Fruit fly (Drosophila melanogaster) whole organism, wandering third instar larva: ENCODE results near the gene Pxd.

Source experiments
- Abd-B ChIP-seq: fragments of >200 bp; optimal IDR thresholded peaks from 2 replicates; lab custom pipeline; 2017; ENCODE audit warnings: missing biosample characterization, missing genetic modification characterization
- CG32264 ChIP-seq: fragments of 200-800 bp; sonication (Bioruptor generic); optimal IDR thresholded peaks from 2 replicates; lab custom pipeline; 2016; ENCODE audit warnings: missing biosample characterization, missing genetic modification characterization
- CG9705 ChIP-seq: fragments of 200-800 bp; sonication (Bioruptor generic); optimal IDR thresholded peaks from 2 replicates; lab custom pipeline; 2018; ENCODE audit warnings: missing biosample characterization, mild to moderate bottlenecking, missing genetic modification characterization
- CrebA ChIP-seq: fragments of 200-800 bp; sonication (Bioruptor generic); optimal IDR thresholded peaks from 2 replicates; lab custom pipeline; 2016; ENCODE audit warnings: missing biosample characterization, mild to moderate bottlenecking, missing genetic modification characterization, borderline replicate concordance
- Dfd ChIP-seq: fragments of >200 bp; optimal IDR thresholded peaks from 2 replicates; lab custom pipeline; 2017; ENCODE audit warnings: missing biosample characterization, missing genetic modification characterization
- Dif ChIP-seq: fragments of 200-275, 200-300 bp; sonication (Bioruptor generic); optimal IDR thresholded peaks from 2 replicates; lab custom pipeline; 2018; ENCODE audit warnings: missing biosample characterization, missing genetic modification characterization; ENCODE audit not compliant: partially characterized antibody
- GATAd ChIP-seq: sonication (Bioruptor generic); optimal IDR thresholded peaks from 2 replicates; lab custom pipeline; 2016; ENCODE audit warnings: missing biosample characterization, missing genetic modification characterization
- HLH106 ChIP-seq: fragments of 200-800 bp; optimal IDR thresholded peaks from 3 replicates; lab custom pipeline; 2019; ENCODE audit warnings: missing biosample characterization, mild to moderate bottlenecking, missing genetic modification characterization, moderate library complexity
- Hnf4 ChIP-seq: fragments of 200-800 bp; sonication (Bioruptor generic); optimal IDR thresholded peaks from 2 replicates; lab custom pipeline; 2016; ENCODE audit warnings: missing biosample characterization, mild to moderate bottlenecking, missing genetic modification characterization
- Hr78 ChIP-seq: fragments of >200 bp; optimal IDR thresholded peaks from 2 replicates; lab custom pipeline; 2017; ENCODE audit warnings: missing biosample characterization, missing genetic modification characterization
- Hr83 ChIP-seq: fragments of 200-300 bp; sonication (Bioruptor generic); optimal IDR thresholded peaks from 2 replicates; lab custom pipeline; 2016; ENCODE audit warnings: missing biosample characterization, mild to moderate bottlenecking, missing genetic modification characterization, moderate library complexity; ENCODE audit not compliant: poor library complexity, severe bottlenecking
- Jra ChIP-seq: sonication (Bioruptor generic); optimal IDR thresholded peaks from 2 replicates; lab custom pipeline; 2016; ENCODE audit warnings: missing biosample characterization, missing genetic modification characterization
- Mio ChIP-seq: sonication (Bioruptor generic); optimal IDR thresholded peaks from 2 replicates; lab custom pipeline; 2016; ENCODE audit warnings: missing biosample characterization, missing genetic modification characterization
- Myc ChIP-seq: fragments of >200 bp; optimal IDR thresholded peaks from 2 replicates; lab custom pipeline; 2017
- N ChIP-seq: fragments of >200 bp; optimal IDR thresholded peaks from 2 replicates; lab custom pipeline; 2018; ENCODE audit warnings: missing biosample characterization, missing external identifiers, missing genetic modification characterization
- OdsH ChIP-seq: fragments of 200-800 bp; sonication (Bioruptor generic); optimal IDR thresholded peaks from 2 replicates; lab custom pipeline; 2016; ENCODE audit warnings: missing biosample characterization, mild to moderate bottlenecking, missing genetic modification characterization
- Rel ChIP-seq, 2 experiments: fragments of 200-800 bp; sonication (Bioruptor generic) in 1 of 2; optimal IDR thresholded peaks; 2 replicates in 1 of 2; 3 replicates in 1 of 2; lab custom pipeline; 2016 to 2019; ENCODE audit warnings: mild to moderate bottlenecking in 2 of 2, missing biosample characterization in 2 of 2, missing genetic modification characterization in 2 of 2, moderate library complexity in 1 of 2
- Sp1 ChIP-seq: fragments of 200-800 bp; sonication (Bioruptor generic); optimal IDR thresholded peaks from 3 replicates; lab custom pipeline; 2019; ENCODE audit warnings: missing biosample characterization, mild to moderate bottlenecking, missing genetic modification characterization, moderate library complexity
- Vsx2 ChIP-seq: fragments of 200-300, 225-300 bp; sonication (Bioruptor generic); optimal IDR thresholded peaks from 2 replicates; lab custom pipeline; 2018; ENCODE audit warnings: missing biosample characterization, missing genetic modification characterization; ENCODE audit not compliant: partially characterized antibody
- br ChIP-seq: fragments of 200-800 bp; sonication (Bioruptor generic); optimal IDR thresholded peaks from 2 replicates; lab custom pipeline; 2016; ENCODE audit warnings: missing biosample characterization, missing genetic modification characterization
- brk ChIP-seq: fragments of 200-800 bp; sonication (Bioruptor generic); optimal IDR thresholded peaks from 2 replicates; lab custom pipeline; 2016; ENCODE audit warnings: missing biosample characterization, mild to moderate bottlenecking, missing genetic modification characterization
- dl ChIP-seq, 2 experiments: fragments of 175-275, 200-275 bp in 1 of 2; fragments of 200-275 bp in 1 of 2; sonication (Bioruptor generic); optimal IDR thresholded peaks; lab custom pipeline; 2018; ENCODE audit warnings: mild to moderate bottlenecking in 2 of 2, missing biosample characterization in 2 of 2, missing genetic modification characterization in 2 of 2, moderate library complexity in 2 of 2; ENCODE audit not compliant: partially characterized antibody in 2 of 2, insufficient read depth in 1 of 2
- dmrt93B ChIP-seq: fragments of 200-800 bp; sonication (Bioruptor generic); optimal IDR thresholded peaks from 2 replicates; lab custom pipeline; 2018; ENCODE audit warnings: missing biosample characterization, mild to moderate bottlenecking, missing genetic modification characterization
- dsf ChIP-seq: sonication (Bioruptor generic); optimal IDR thresholded peaks from 2 replicates; lab custom pipeline; 2016; ENCODE audit warnings: missing biosample characterization, missing genetic modification characterization, borderline replicate concordance
- ey ChIP-seq: fragments of 200-800 bp; sonication (Bioruptor generic); optimal IDR thresholded peaks from 2 replicates; lab custom pipeline; 2016; ENCODE audit warnings: missing biosample characterization, missing genetic modification characterization
- foxo ChIP-seq, 2 experiments: fragments of 200-800 bp; sonication (Bioruptor generic); optimal IDR thresholded peaks; 2 replicates in 1 of 2; 3 replicates in 1 of 2; lab custom pipeline; 2016 to 2017; ENCODE audit warnings: missing biosample characterization in 2 of 2, missing genetic modification characterization in 2 of 2
- fru ChIP-seq: fragments of 200-800 bp; sonication (Bioruptor generic); optimal IDR thresholded peaks from 3 replicates; lab custom pipeline; 2016; ENCODE audit warnings: missing biosample characterization, mild to moderate bottlenecking, missing genetic modification characterization
- h ChIP-seq: fragments of 200-800 bp; sonication (Bioruptor generic); optimal IDR thresholded peaks from 3 replicates; lab custom pipeline; 2016; ENCODE audit warnings: missing biosample characterization, mild to moderate bottlenecking, missing genetic modification characterization
- lola ChIP-seq: fragments of >200 bp; optimal IDR thresholded peaks from 2 replicates; lab custom pipeline; 2017; ENCODE audit warnings: missing biosample characterization, missing genetic modification characterization
- psq ChIP-seq: fragments of 200-800 bp; sonication (Bioruptor generic); optimal IDR thresholded peaks from 3 replicates; lab custom pipeline; 2017; ENCODE audit warnings: missing biosample characterization, mild to moderate bottlenecking, missing genetic modification characterization, moderate library complexity
- rgr ChIP-seq: fragments of 200-800 bp; sonication (Bioruptor generic); optimal IDR thresholded peaks from 3 replicates; lab custom pipeline; 2016; ENCODE audit warnings: missing biosample characterization, mild to moderate bottlenecking, missing genetic modification characterization
- sage ChIP-seq: fragments of 200-800 bp; sonication (Bioruptor generic); optimal IDR thresholded peaks from 2 replicates; lab custom pipeline; 2016; ENCODE audit warnings: missing biosample characterization, mild to moderate bottlenecking, missing genetic modification characterization
- sv ChIP-seq: fragments of 200-800 bp; sonication (Bioruptor generic); optimal IDR thresholded peaks from 3 replicates; lab custom pipeline; 2016; ENCODE audit warnings: missing biosample characterization, missing genetic modification characterization
- tai ChIP-seq: sonication (Bioruptor generic); optimal IDR thresholded peaks from 2 replicates; lab custom pipeline; 2016; ENCODE audit warnings: missing biosample characterization, missing genetic modification characterization
- usp ChIP-seq: fragments of >200 bp; optimal IDR thresholded peaks from 2 replicates; lab custom pipeline; 2017; ENCODE audit warnings: missing biosample characterization, missing genetic modification characterization
- woc ChIP-seq: sonication (Bioruptor generic); optimal IDR thresholded peaks from 2 replicates; lab custom pipeline; 2016; ENCODE audit warnings: missing biosample characterization, mild to moderate bottlenecking, missing genetic modification characterization

Pxd gene

DNA sequence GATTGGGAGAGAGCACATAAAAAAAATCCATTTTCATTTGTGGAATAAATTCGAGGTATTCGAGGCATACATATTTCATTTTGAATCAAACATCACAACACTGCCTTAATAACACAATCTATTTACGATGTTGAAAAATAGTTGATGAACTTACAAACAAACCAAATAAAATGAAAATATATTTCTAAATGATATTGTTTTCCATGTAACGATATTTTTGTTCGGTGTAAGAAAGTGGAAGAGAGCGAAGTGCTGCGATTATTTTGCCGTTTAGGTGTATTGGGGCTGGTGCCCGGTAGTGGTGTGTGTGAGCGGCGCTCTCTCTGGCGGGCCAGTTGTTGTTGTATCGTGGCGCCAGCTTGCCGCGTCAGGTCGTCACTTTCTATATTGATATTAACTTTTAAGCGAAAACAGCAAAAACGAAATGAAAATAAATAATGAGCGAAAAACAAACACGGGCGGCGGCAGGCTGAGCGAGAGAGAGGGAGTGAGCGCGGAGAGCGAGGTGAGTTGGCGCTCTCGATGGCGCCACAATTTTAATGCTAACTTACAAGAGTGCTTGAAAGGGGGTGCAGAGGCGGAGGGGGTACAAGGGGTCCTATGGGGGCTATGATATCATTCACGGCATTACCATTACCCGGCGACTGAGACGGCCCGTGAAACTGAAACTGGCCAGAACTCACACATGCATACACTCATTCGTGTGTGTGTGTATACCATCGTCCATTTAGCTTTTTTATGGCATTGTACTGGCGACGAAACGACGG lies 50.8 kb downstream of the Pxd start (continued):
- TF ChIP-seq br (peak; percentile 98), Dfd (GFP tag; lab: Kevin White, UChicago) (no peak), CG32264 (peak; percentile 86)
- TF ChIP-seq, all 38 proteins: peak for 29

DNA sequence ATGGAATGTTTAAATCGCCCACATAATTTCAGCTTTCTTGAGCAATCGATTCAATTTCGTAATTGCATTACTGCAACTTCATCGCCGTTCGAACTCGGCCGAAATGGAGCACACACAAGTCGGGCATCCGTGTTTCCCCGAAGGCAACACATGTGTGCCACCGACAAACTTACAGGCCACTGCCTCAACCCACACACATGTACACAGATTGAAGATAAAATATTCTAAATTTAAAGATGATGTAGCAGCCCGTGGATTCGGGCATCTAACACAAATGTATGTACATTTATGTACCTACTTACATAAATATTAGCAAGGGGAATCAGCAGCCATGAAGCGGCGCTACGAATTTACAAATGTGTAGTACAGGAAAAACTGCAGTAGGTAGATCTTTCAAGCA lies 51.7 kb downstream of the Pxd start:
- TF ChIP-seq GATAd (GFP tag; lab: Kevin White, UChicago) (no peak), Vsx2 (GFP tag; lab: Kevin White, UChicago) (no peak), brk (no peak), dmrt93B (no peak), Jra (GFP tag; lab: Kevin White, UChicago) (no peak), h (GFP tag; lab: Kevin White, UChicago) (no peak), CG9705 (GFP tag; lab: Kevin White, UChicago) (no peak), Sp1 (GFP tag; lab: Kevin White, UChicago) (no peak), Myc (no peak), Hnf4 (GFP tag; lab: Kevin White, UChicago) (no peak), sage (no peak), Abd-B (GFP tag; lab: Kevin White, UChicago) (no peak), ey (no peak), woc (GFP tag; lab: Kevin White, UChicago) (no peak)

DNA sequence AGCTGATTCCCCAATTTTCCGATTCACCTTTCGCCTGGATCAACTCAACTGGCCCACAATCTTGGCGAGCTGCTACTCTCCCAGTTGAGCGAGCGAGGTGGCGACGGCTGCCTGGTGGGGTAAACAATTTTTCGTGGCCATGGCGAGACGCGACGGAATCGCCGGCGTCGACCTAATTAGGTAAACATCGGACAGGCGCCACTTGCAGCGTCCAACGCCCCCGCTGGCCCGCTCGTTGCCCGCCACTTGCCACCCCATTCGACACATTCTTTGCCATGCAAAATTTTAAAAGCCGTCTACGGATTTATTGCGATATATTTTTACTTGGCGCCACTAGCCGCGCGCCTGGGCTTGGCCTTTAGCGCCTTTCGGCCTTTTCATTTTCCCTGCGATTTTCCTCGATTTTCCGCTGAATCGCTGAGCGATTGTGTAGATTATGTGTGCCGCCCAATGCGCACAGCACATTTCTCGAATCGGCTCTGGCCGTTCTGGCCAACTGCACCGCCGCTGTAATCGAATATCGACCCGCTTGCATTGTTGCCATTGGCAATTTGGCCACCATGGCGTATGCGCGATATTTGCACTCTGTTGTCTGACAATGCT lies 52.6 kb downstream of the Pxd start:
- TF ChIP-seq Mio (GFP tag; lab: Kevin White, UChicago) = no peak
- no peak for TF ChIP-seq N (GFP tag; lab: Kevin White, UChicago)
- no peak for TF ChIP-seq Rel (GFP tag; optimal IDR thresholded peaks at IDR 0.05; lab: Kevin White, UChicago)
- TF ChIP-seq Rel (tag; optimal IDR thresholded peaks at IDR 0.05; lab: Kevin White, UChicago) = no peak

DNA sequence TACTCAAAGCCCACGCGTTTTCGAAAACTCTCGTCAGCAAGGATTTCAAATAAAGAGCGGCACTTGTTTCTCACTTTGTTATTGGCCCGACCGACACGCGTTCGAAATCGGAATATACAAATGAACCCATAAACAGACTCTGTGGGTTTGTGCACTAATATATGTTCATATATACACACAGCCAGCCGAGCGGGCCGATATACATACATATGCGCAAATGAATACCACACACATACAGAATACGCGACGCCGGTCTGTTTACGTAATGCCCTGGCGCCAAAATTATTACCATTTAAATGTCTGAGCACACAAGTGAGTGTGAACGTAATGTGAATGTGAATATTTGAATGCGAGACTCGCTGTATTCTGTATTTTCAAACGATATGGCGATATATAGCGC lies 53.3 kb downstream of the Pxd start:
- no peak for TF ChIP-seq ey
- TF ChIP-seq rgr (GFP tag; lab: Kevin White, UChicago) = no peak
- peak; percentile 62 for TF ChIP-seq h (GFP tag; lab: Kevin White, UChicago)
- peak; percentile 5 for TF ChIP-seq Hr83 (GFP tag; lab: Kevin White, UChicago)

DNA sequence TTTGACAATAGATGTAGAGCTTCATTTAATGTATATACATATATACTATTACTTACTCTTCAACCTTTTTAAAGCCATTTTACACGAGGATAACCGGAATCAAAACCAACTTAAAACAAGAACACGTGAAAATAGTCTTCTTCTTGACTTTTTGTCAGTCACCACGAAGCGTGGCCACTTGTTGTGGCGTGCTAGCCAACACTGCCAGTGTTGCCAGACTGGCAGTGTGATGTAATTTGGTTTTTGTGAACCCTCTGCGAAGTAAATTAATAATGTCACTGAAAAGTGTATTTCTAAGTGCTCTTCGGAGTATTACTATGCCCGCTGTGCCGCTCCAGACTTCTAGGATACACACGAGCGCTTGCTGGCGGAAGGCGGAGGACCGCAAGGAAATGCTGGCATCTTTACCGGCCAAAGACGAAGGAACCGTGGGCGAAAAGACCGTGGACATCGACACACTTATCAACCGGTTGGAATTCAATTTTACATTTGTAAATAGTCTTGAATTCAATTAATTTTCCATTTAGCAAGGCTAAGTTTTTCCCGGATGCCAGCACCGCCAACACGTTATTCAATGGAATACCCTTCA lies 58.2 kb downstream of the Pxd start, which contains the start of the genes Ns1 and mRpS11:
Gene Ns1, minus strand, starts transcription at position 150 of the 589 bp plus-strand sequence.
Gene mRpS11, plus strand, starts transcription at position 207 of the 589 bp plus-strand sequence.
- TF ChIP-seq br = no peak
- TF ChIP-seq Dfd (GFP tag; lab: Kevin White, UChicago) = no peak
- TF ChIP-seq dsf = no peak
- no peak for TF ChIP-seq woc (GFP tag; lab: Kevin White, UChicago)
- TF ChIP-seq ey = peak; percentile 8
- TF ChIP-seq Hr78 = no peak
- TF ChIP-seq dl (GFP tag; optimal IDR thresholded peaks at IDR 0.05; lab: Kevin White, UChicago; ENCODE audit: insufficient read depth in 1 of 2, partially characterized antibody in 2 of 2) = no peak
- no peak for TF ChIP-seq Vsx2 (GFP tag; lab: Kevin White, UChicago)
- no peak for TF ChIP-seq N (GFP tag; lab: Kevin White, UChicago)
- no peak for TF ChIP-seq Mio (GFP tag; lab: Kevin White, UChicago)
- peak; percentile 57 for TF ChIP-seq Myc
- peak; percentile 13 for TF ChIP-seq Sp1 (GFP tag; lab: Kevin White, UChicago)
- no peak for TF ChIP-seq CrebA (GFP tag; lab: Kevin White, UChicago)
- TF ChIP-seq tai = no peak
- TF ChIP-seq dmrt93B = no peak
- TF ChIP-seq HLH106 (tag; lab: Kevin White, UChicago) = peak; percentile 29
- no peak for TF ChIP-seq usp
- no peak for TF ChIP-seq CG9705 (GFP tag; lab: Kevin White, UChicago)
- no peak for TF ChIP-seq sage
- TF ChIP-seq psq (GFP tag; lab: Kevin White, UChicago) = no peak
- peak; percentile 49 for TF ChIP-seq h (GFP tag; lab: Kevin White, UChicago)
- TF ChIP-seq Abd-B (GFP tag; lab: Kevin White, UChicago) = no peak
- peak; percentile 64 for TF ChIP-seq Hnf4 (GFP tag; lab: Kevin White, UChicago)
- no peak for TF ChIP-seq OdsH (GFP tag; lab: Kevin White, UChicago)
- no peak for TF ChIP-seq brk
- peak; percentile 71 for TF ChIP-seq rgr (GFP tag; lab: Kevin White, UChicago)
- TF ChIP-seq Rel (GFP tag; optimal IDR thresholded peaks at IDR 0.05; lab: Kevin White, UChicago) = no peak
- TF ChIP-seq Rel (tag; optimal IDR thresholded peaks at IDR 0.05; lab: Kevin White, UChicago) = peak; percentile 47
- TF ChIP-seq fru (GFP tag; lab: Kevin White, UChicago) = peak; percentile 38
- TF ChIP-seq lola = no peak
- TF ChIP-seq CG32264 = no peak
- TF ChIP-seq sv = peak; percentile 24
- TF ChIP-seq Dif (GFP tag; lab: Kevin White, UChicago) = no peak
- peak in 1 of 2 experiments; percentile 60 for TF ChIP-seq foxo (GFP tag; optimal IDR thresholded peaks at IDR 0.05; lab: Kevin White, UChicago)
